Fruit fly (Drosophila melanogaster) whole organism: ENCODE results near the gene robl62A.

ENCODE experiments used
- CG8478 ChIP-seq: fragments of >200 bp; optimal IDR thresholded peaks from 2 replicates; lab custom pipeline; 2018; ENCODE audit warnings: inconsistent platforms
- pan ChIP-seq: fragments of >200 bp; optimal IDR thresholded peaks from 2 replicates; lab custom pipeline; 2017
- psq ChIP-seq: fragments of >200 bp; optimal IDR thresholded peaks from 2 replicates; lab custom pipeline; 2017

dm6 chr3L:1471037-1471436, 6.4 kb upstream of the robl62A start:
- TF ChIP-seq pan (lab: Kevin White, UChicago) (no peak), psq (lab: Kevin White, UChicago) (no peak), CG8478 (lab: Kevin White, UChicago) (no peak)
